Worm (Caenorhabditis elegans): Measurements from ENCODE around the gene nlp-41.

- TF ChIP-seq scrt-1 (GFP tag; IDR thresholded peaks at IDR 0.05) (no peak), ets-7 (tag; optimal IDR thresholded peaks at IDR 0.05) (no peak), ama-1 (optimal IDR thresholded peaks at IDR 0.05) (no peak), flt-1 (GFP tag; IDR thresholded peaks at IDR 0.05) (no peak), ceh-13 (GFP tag; optimal IDR thresholded peaks at IDR 0.05) (no peak), ceh-36 (tag; optimal IDR thresholded peaks at IDR 0.05) (no peak)
Observed at ce11 chrII:14507563-14507962, 43.1 kb upstream of the nlp-41 start, which contains the start of the genes K10H10.7 and K10H10.10.
